Fruit fly (Drosophila melanogaster) whole organism, embryonic: Measurements from ENCODE around the gene mRRF1.

Source experiments
- ATbp ChIP-seq: fragments of 200-800 bp; sonication (Bioruptor generic); optimal IDR thresholded peaks from 2 replicates; lab custom pipeline; 2017; ENCODE audit warnings: missing biosample characterization, mild to moderate bottlenecking, missing genetic modification characterization, missing genetic modification reagents
- Abd-B ChIP-seq: fragments of 200-800 bp; sonication (Bioruptor generic); optimal IDR thresholded peaks from 2 replicates; lab custom pipeline; 2018; ENCODE audit warnings: missing biosample characterization, mild to moderate bottlenecking, missing genetic modification characterization, moderate library complexity
- Atf6 ChIP-seq: fragments of 200-800 bp; sonication (Bioruptor generic); IDR thresholded peaks from 2 replicates; pipeline ENCODE4 v1.3.6; 2022; ENCODE audit warnings: missing biosample characterization, missing genetic modification characterization
- BtbVII ChIP-seq: fragments of 200-800 bp; sonication (Bioruptor generic); optimal IDR thresholded peaks from 3 replicates; lab custom pipeline; 2017; ENCODE audit warnings: missing biosample characterization, mild to moderate bottlenecking, missing genetic modification characterization
- Bteb2 ChIP-seq: fragments of 200-800 bp; sonication (Bioruptor generic); optimal IDR thresholded peaks from 2 replicates; lab custom pipeline; 2016; ENCODE audit warnings: missing biosample characterization, missing genetic modification characterization
- CG12769 ChIP-seq: fragments of 200-800 bp; sonication (Bioruptor generic); optimal IDR thresholded peaks from 2 replicates; lab custom pipeline; 2019; ENCODE audit warnings: missing biosample characterization, mild to moderate bottlenecking, missing genetic modification characterization, moderate library complexity
- CG14860 ChIP-seq: fragments of 200-800 bp; sonication (Bioruptor generic); IDR thresholded peaks from 3 replicates; pipeline ENCODE4 v1.3.6; 2022; ENCODE audit warnings: missing biosample characterization, missing genetic modification characterization; ENCODE audit not compliant: partially characterized antibody
- CG15514 ChIP-seq: fragments of 200-800 bp; sonication (Bioruptor generic); optimal IDR thresholded peaks from 3 replicates; lab custom pipeline; 2017; ENCODE audit warnings: missing biosample characterization, missing genetic modification characterization, mild to moderate bottlenecking, moderate library complexity, missing genetic modification reagents
- CG17361 ChIP-seq: fragments of 200-800 bp; sonication (Bioruptor generic); IDR thresholded peaks from 3 replicates; pipeline ENCODE4 v1.3.6; 2022; ENCODE audit warnings: missing biosample characterization, missing genetic modification characterization
- CG2875 ChIP-seq: fragments of 200-800 bp; sonication (Bioruptor generic); optimal IDR thresholded peaks from 2 replicates; lab custom pipeline; 2017; ENCODE audit warnings: missing biosample characterization, mild to moderate bottlenecking, missing genetic modification characterization, missing genetic modification reagents
- CG5180 ChIP-seq: fragments of 200-800 bp; sonication (Bioruptor generic); optimal IDR thresholded peaks from 3 replicates; lab custom pipeline; 2017; ENCODE audit warnings: missing biosample characterization, missing genetic modification characterization, mild to moderate bottlenecking, moderate library complexity, missing genetic modification reagents
- CG6813 ChIP-seq: fragments of 200-800 bp; sonication (Bioruptor generic); optimal IDR thresholded peaks from 2 replicates; lab custom pipeline; 2017; ENCODE audit warnings: missing biosample characterization, missing genetic modification characterization, mild to moderate bottlenecking, moderate library complexity, missing genetic modification reagents
- CG8388 ChIP-seq: fragments of 200-800 bp; sonication (Bioruptor generic); optimal IDR thresholded peaks from 2 replicates; lab custom pipeline; 2019; ENCODE audit warnings: missing biosample characterization, mild to moderate bottlenecking, missing genetic modification characterization, moderate library complexity
- CG8478 ChIP-seq: fragments of >200 bp; optimal IDR thresholded peaks from 2 replicates; lab custom pipeline; 2018
- CG9797 ChIP-seq: fragments of 200-800 bp; sonication (Bioruptor generic); optimal IDR thresholded peaks from 3 replicates; lab custom pipeline; 2018; ENCODE audit warnings: missing biosample characterization, mild to moderate bottlenecking, missing genetic modification characterization
- Dip2 ChIP-seq: fragments of 200-800 bp; sonication (Bioruptor generic); IDR thresholded peaks from 2 replicates; pipeline ENCODE4 v1.3.6; 2022; ENCODE audit warnings: missing biosample characterization, missing genetic modification characterization
- Dip3 ChIP-seq: fragments of 200-800 bp; sonication (Bioruptor generic); optimal IDR thresholded peaks from 3 replicates; lab custom pipeline; 2016; ENCODE audit warnings: missing biosample characterization, missing genetic modification characterization
- Dll ChIP-seq: fragments of 200-800 bp; sonication (Bioruptor generic); IDR thresholded peaks from 4 replicates; pipeline ENCODE4 v1.3.6; 2022; ENCODE audit warnings: missing biosample characterization, missing genetic modification characterization; ENCODE audit not compliant: partially characterized antibody
- GATAe ChIP-seq: fragments of 200-800 bp; sonication (Bioruptor generic); conservative IDR thresholded peaks from 2 replicates; pipeline ENCODE4 v1.3.6; 2022; ENCODE audit warnings: missing biosample characterization, missing genetic modification characterization
- Hand ChIP-seq: fragments of 200-800 bp; sonication (Bioruptor generic); optimal IDR thresholded peaks from 2 replicates; lab custom pipeline; 2017; ENCODE audit warnings: mild to moderate bottlenecking, missing biosample characterization, missing genetic modification reagents, missing genetic modification characterization
- HmgD ChIP-seq: fragments of 200-800 bp; sonication (Bioruptor generic); optimal IDR thresholded peaks from 3 replicates; lab custom pipeline; 2016; ENCODE audit warnings: missing biosample characterization, missing genetic modification characterization
- Mes4 ChIP-seq: fragments of 200-800 bp; sonication (Bioruptor generic); optimal IDR thresholded peaks from 2 replicates; lab custom pipeline; 2016; ENCODE audit warnings: missing biosample characterization, missing genetic modification characterization
- Neu2 ChIP-seq: fragments of 200-800 bp; sonication (Bioruptor generic); optimal IDR thresholded peaks from 3 replicates; lab custom pipeline; 2016; ENCODE audit warnings: missing biosample characterization, missing genetic modification characterization, borderline replicate concordance
- Nf-YA ChIP-seq: fragments of 200-800 bp; sonication (Bioruptor generic); IDR thresholded peaks from 2 replicates; pipeline ENCODE4 v1.3.6; 2022; ENCODE audit warnings: missing biosample characterization, missing genetic modification characterization
- Optix ChIP-seq: fragments of 200-800 bp; sonication (Bioruptor generic); IDR thresholded peaks from 3 replicates; pipeline ENCODE4 v1.3.6; 2022; ENCODE audit warnings: missing biosample characterization, missing genetic modification characterization
- Scr ChIP-seq: fragments of 200-800 bp; sonication (Bioruptor generic); IDR thresholded peaks from 2 replicates; pipeline ENCODE4 v1.3.6; 2022; ENCODE audit warnings: missing biosample characterization, missing genetic modification characterization; ENCODE audit not compliant: partially characterized antibody
- Sin3A ChIP-seq: fragments of >200 bp; optimal IDR thresholded peaks from 2 replicates; lab custom pipeline; 2018
- az2 ChIP-seq: fragments of 200-800 bp; sonication (Bioruptor generic); optimal IDR thresholded peaks from 3 replicates; lab custom pipeline; 2016; ENCODE audit warnings: missing biosample characterization, missing genetic modification characterization
- ci ChIP-seq: fragments of 200-800 bp; sonication (Bioruptor generic); IDR thresholded peaks from 3 replicates; pipeline ENCODE4 v1.3.6; 2022; ENCODE audit warnings: missing biosample characterization, missing genetic modification characterization
- croc ChIP-seq: fragments of 200-800 bp; sonication (Bioruptor generic); conservative IDR thresholded peaks from 3 replicates; pipeline ENCODE4 v1.3.6; 2022; ENCODE audit warnings: missing biosample characterization, missing genetic modification characterization
- crp ChIP-seq, 2 experiments: fragments of 200-800 bp; sonication (Bioruptor generic); optimal IDR thresholded peaks; 2 replicates in 1 of 2; 3 replicates in 1 of 2; lab custom pipeline; 2017; ENCODE audit warnings: missing biosample characterization in 2 of 2, missing genetic modification characterization in 2 of 2, mild to moderate bottlenecking in 1 of 2, moderate library complexity in 1 of 2
- danr ChIP-seq: fragments of 200-800 bp; sonication (Bioruptor generic); IDR thresholded peaks from 2 replicates; pipeline ENCODE4 v1.3.6; 2022; ENCODE audit warnings: missing biosample characterization, missing genetic modification characterization
- dimm ChIP-seq: fragments of 200-800 bp; sonication (Bioruptor generic); IDR thresholded peaks from 2 replicates; pipeline ENCODE4 v1.3.6; 2022; ENCODE audit warnings: missing biosample characterization, missing genetic modification characterization
- ewg ChIP-seq: fragments of 200-800 bp; sonication (Bioruptor generic); optimal IDR thresholded peaks from 3 replicates; lab custom pipeline; 2017; ENCODE audit warnings: mild to moderate bottlenecking, missing biosample characterization, missing genetic modification reagents, missing genetic modification characterization
- gcm2 ChIP-seq: fragments of 200-800 bp; sonication (Bioruptor generic); optimal IDR thresholded peaks from 2 replicates; lab custom pipeline; 2016; ENCODE audit warnings: missing biosample characterization, missing genetic modification characterization
- lmd ChIP-seq: fragments of 200-800 bp; sonication (Bioruptor generic); IDR thresholded peaks from 2 replicates; pipeline ENCODE4 v1.3.6; 2022; ENCODE audit warnings: missing biosample characterization, missing genetic modification characterization
- mld ChIP-seq: fragments of 200-800 bp; sonication (Bioruptor generic); IDR thresholded peaks from 3 replicates; pipeline ENCODE4 v1.3.6; 2022; ENCODE audit warnings: missing biosample characterization, missing genetic modification characterization; ENCODE audit not compliant: partially characterized antibody
- oc ChIP-seq: fragments of 200-800 bp; sonication (Bioruptor generic); optimal IDR thresholded peaks from 2 replicates; lab custom pipeline; 2018; ENCODE audit warnings: missing biosample characterization, mild to moderate bottlenecking, missing genetic modification characterization, moderate library complexity
- org-1 ChIP-seq: fragments of 200-800 bp; sonication (Bioruptor generic); optimal IDR thresholded peaks from 2 replicates; lab custom pipeline; 2017; ENCODE audit warnings: missing biosample characterization, missing genetic modification characterization
- pnt ChIP-seq: fragments of 200-800 bp; sonication (Bioruptor generic); optimal IDR thresholded peaks from 3 replicates; lab custom pipeline; 2016; ENCODE audit warnings: missing biosample characterization, missing genetic modification characterization
- prd ChIP-seq, 3 experiments: fragments of >200 bp in 2 of 3; fragments of 200-800 bp in 1 of 3; sonication (Bioruptor generic) in 1 of 3; optimal IDR thresholded peaks in 2 of 3; IDR thresholded peaks in 1 of 3; 2 replicates in 2 of 3; 3 replicates in 1 of 3; pipeline versions ENCODE4 v1.3.6 to Lab custom; 2017 to 2022; ENCODE audit warnings: missing biosample characterization in 1 of 3, missing genetic modification characterization in 1 of 3
- psq ChIP-seq: fragments of 200-800 bp; sonication (Bioruptor generic); optimal IDR thresholded peaks from 2 replicates; lab custom pipeline; 2017; ENCODE audit warnings: missing biosample characterization, missing genetic modification characterization
- pzg ChIP-seq: fragments of 200-800 bp; sonication (Bioruptor generic); optimal IDR thresholded peaks from 3 replicates; lab custom pipeline; 2018; ENCODE audit warnings: missing biosample characterization, mild to moderate bottlenecking, missing genetic modification characterization, moderate library complexity
- ro ChIP-seq: fragments of 200-800 bp; sonication (Bioruptor generic); IDR thresholded peaks from 2 replicates; pipeline ENCODE4 v1.3.6; 2022; ENCODE audit warnings: missing biosample characterization, missing genetic modification characterization
- schlank ChIP-seq: fragments of 200-800 bp; sonication (Bioruptor generic); optimal IDR thresholded peaks from 2 replicates; lab custom pipeline; 2018; ENCODE audit warnings: missing biosample characterization, mild to moderate bottlenecking, missing genetic modification characterization
- sima ChIP-seq: fragments of 200-800 bp; sonication (Bioruptor generic); optimal IDR thresholded peaks from 2 replicates; lab custom pipeline; 2016; ENCODE audit warnings: missing biosample characterization, missing genetic modification characterization
- sr ChIP-seq: fragments of 200-800 bp; sonication (Bioruptor generic); IDR thresholded peaks from 3 replicates; pipeline ENCODE4 v1.3.6; 2022; ENCODE audit warnings: missing biosample characterization, missing genetic modification characterization
- tap ChIP-seq: fragments of 200-800 bp; optimal IDR thresholded peaks from 3 replicates; lab custom pipeline; 2019; ENCODE audit warnings: missing biosample characterization, mild to moderate bottlenecking, missing genetic modification characterization, moderate library complexity
- tio ChIP-seq: fragments of 200-800 bp; sonication (Bioruptor generic); optimal IDR thresholded peaks from 2 replicates; lab custom pipeline; 2017; ENCODE audit warnings: missing biosample characterization, missing genetic modification characterization, inconsistent platforms
- wek ChIP-seq: fragments of 200-800 bp; sonication (Bioruptor generic); optimal IDR thresholded peaks from 3 replicates; lab custom pipeline; 2018; ENCODE audit warnings: missing biosample characterization, mild to moderate bottlenecking, missing genetic modification characterization, moderate library complexity
- zen ChIP-seq: fragments of 200-800 bp; sonication (Bioruptor generic); optimal IDR thresholded peaks from 3 replicates; lab custom pipeline; 2018; ENCODE audit warnings: missing biosample characterization, mild to moderate bottlenecking, missing genetic modification characterization, moderate library complexity

Gene mRRF1

DNA sequence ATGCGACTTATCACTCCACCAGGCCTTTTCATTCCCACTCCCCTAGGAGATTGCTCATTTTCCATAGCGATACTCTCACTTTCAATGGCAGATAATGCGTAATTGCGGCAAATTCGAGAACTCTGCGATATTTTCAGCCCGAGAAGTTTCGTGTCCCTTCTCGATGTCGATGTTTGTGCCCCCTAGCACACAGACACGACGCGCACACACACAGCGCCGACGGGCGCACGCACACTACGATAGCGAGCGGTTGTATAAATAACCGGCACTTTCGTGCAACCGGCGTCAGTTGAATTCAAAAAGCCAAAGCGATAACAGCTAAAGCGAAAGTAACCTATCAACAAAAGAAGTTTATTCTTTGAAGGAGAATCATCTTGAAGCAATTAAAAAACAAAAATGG lies 17.5 kb downstream of the mRRF1 start, which contains the start of gene Hsp23 (continued):
- TF ChIP-seq Dip2 (GFP tag; lab: Robert Waterston, UW) (no peak), CG2875 (GFP tag; lab: Kevin White, UChicago) (no peak), ATbp (no peak), Mes4 (GFP tag; lab: Kevin White, UChicago) (no peak), Bteb2 (GFP tag; lab: Kevin White, UChicago) (no peak), croc (GFP tag; lab: Robert Waterston, UW) (no peak), CG17361 (GFP tag; lab: Robert Waterston, UW) (no peak), CG5180 (GFP tag; lab: Kevin White, UChicago) (no peak), CG15514 (GFP tag; lab: Kevin White, UChicago) (no peak), GATAe (GFP tag; lab: Robert Waterston, UW) (no peak), CG9797 (no peak), zen (no peak), ro (GFP tag; lab: Robert Waterston, UW) (no peak), Dll (peak; percentile 39; the same call in 1 of the 4 replicates), ci (GFP tag; lab: Robert Waterston, UW) (0 out of 3 replicates have a peak, but pooled peaks have one; percentile 10), crp (GFP tag; optimal IDR thresholded peaks at IDR 0.05; lab: Kevin White, UChicago) (no peak), Nf-YA (no peak), pnt (GFP tag; lab: Kevin White, UChicago) (no peak), Scr (GFP tag; lab: Robert Waterston, UW) (peak; percentile 44), CG8478 (lab: Kevin White, UChicago) (no peak), oc (tag; lab: Kevin White, UChicago) (no peak), BtbVII (GFP tag; lab: Kevin White, UChicago) (no peak), CG6813 (GFP tag; lab: Kevin White, UChicago) (no peak), CG12769 (tag; lab: Kevin White, UChicago) (no peak), mld (0 out of 3 replicates have a peak, but pooled peaks have one; percentile 15), dimm (GFP tag; lab: Robert Waterston, UW) (no peak), Sin3A (no peak), ewg (GFP tag; lab: Kevin White, UChicago) (no peak), Atf6 (GFP tag; lab: Robert Waterston, UW) (no peak), lmd (GFP tag; lab: Robert Waterston, UW) (no peak), Abd-B (GFP tag; lab: Kevin White, UChicago) (no peak), psq (GFP tag; lab: Kevin White, UChicago) (no peak), tap (tag; lab: Kevin White, UChicago) (no peak), az2 (GFP tag; lab: Kevin White, UChicago) (no peak), sr (GFP tag; lab: Robert Waterston, UW) (no peak), danr (no peak), prd (optimal IDR thresholded peaks at IDR 0.05; lab: Kevin White, UChicago) (no peak), prd (GFP tag; IDR thresholded peaks at IDR 0.05; lab: Robert Waterston, UW) (no peak), tio (GFP tag; lab: Kevin White, UChicago) (no peak), gcm2 (GFP tag; lab: Kevin White, UChicago) (no peak), sima (GFP tag; lab: Kevin White, UChicago) (no peak), pzg (peak; percentile 2), Hand (GFP tag; lab: Kevin White, UChicago) (no peak), Neu2 (no peak), CG14860 (GFP tag; lab: Robert Waterston, UW) (no peak), wek (GFP tag; lab: Kevin White, UChicago) (peak; percentile 5), Optix (GFP tag; lab: Robert Waterston, UW) (no peak), HmgD (GFP tag; lab: Kevin White, UChicago) (no peak), schlank (tag; lab: Kevin White, UChicago) (no peak), org-1 (no peak), Dip3 (GFP tag; lab: Kevin White, UChicago) (no peak), CG8388 (GFP tag; lab: Kevin White, UChicago) (no peak)
